Fruit fly (Drosophila melanogaster): Measurements from ENCODE around the gene Cpr65Ay.

Cpr65Ay gene

DNA sequence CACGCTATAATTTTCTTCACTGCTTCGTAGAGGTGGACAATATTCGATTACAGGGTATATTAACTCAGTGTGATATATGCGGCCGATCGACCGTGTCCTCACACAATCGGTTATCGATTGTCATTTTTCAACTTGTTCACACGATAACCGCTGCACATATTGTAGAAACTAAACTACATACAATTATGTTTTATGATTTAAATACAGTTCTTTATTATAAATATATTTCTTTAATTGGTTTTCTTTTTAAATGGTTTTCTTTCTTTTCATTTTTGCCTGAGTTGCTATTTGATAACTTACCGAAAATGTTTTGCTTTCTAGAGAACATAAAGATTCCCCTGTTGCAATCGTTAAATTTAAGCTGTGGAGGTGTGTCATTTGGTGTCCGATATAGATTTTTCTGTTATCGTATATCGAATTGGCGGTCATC is 15.4 kb upstream of the Cpr65Ay start, which contains the start of the genes fmt and CG7376 (continued):
- TF ChIP-seq ttk (GFP tag; IDR thresholded peaks at IDR 0.05), result no peak
- TF ChIP-seq CG2116 (GFP tag; optimal IDR thresholded peaks at IDR 0.05), result peak; percentile 93
- TF ChIP-seq Lhr (GFP tag; optimal IDR thresholded peaks at IDR 0.05), result peak; percentile 29
- TF ChIP-seq prd (optimal IDR thresholded peaks at IDR 0.05), result no peak
- TF ChIP-seq prd (GFP tag; IDR thresholded peaks at IDR 0.05), result peak; percentile 35; the same call in 1 of the 3 replicates
- peak; percentile 51 for TF ChIP-seq CG3847 (GFP tag; IDR thresholded peaks at IDR 0.05)
- peak; percentile 80 for TF ChIP-seq nmo (GFP tag; optimal IDR thresholded peaks at IDR 0.05)
- TF ChIP-seq Hmx (GFP tag; optimal IDR thresholded peaks at IDR 0.05), result no peak
- peak; percentile 33 for TF ChIP-seq dmrt11E (tag; optimal IDR thresholded peaks at IDR 0.05)
- TF ChIP-seq CG32772 (GFP tag; IDR thresholded peaks at IDR 0.05), result no peak
- peak; percentile 40; the same call in 1 of the 2 replicates for TF ChIP-seq hbn (GFP tag; IDR thresholded peaks at IDR 0.05; ENCODE audit: partially characterized antibody)
- TF ChIP-seq D (optimal IDR thresholded peaks at IDR 0.05), result no peak
- no peak for TF ChIP-seq D (GFP tag; optimal IDR thresholded peaks at IDR 0.05)
- TF ChIP-seq Hr3 (GFP tag; optimal IDR thresholded peaks at IDR 0.05), result peak; percentile 39
- no peak for TF ChIP-seq CG17568 (GFP tag; optimal IDR thresholded peaks at IDR 0.05)
- peak; percentile 4 for TF ChIP-seq CG9437 (GFP tag; optimal IDR thresholded peaks at IDR 0.05)
- TF ChIP-seq CG16813 (GFP tag; IDR thresholded peaks at IDR 0.05; ENCODE audit: partially characterized antibody), result peak; percentile 81
- TF ChIP-seq luna (GFP tag; optimal IDR thresholded peaks at IDR 0.05), result no peak
- TF ChIP-seq CG10979 (tag; optimal IDR thresholded peaks at IDR 0.05), result peak; percentile 30
- no peak for TF ChIP-seq CG4730 (GFP tag; IDR thresholded peaks at IDR 0.05)
- no peak for TF ChIP-seq CG11723 (GFP tag; optimal IDR thresholded peaks at IDR 0.05)
- TF ChIP-seq Kr (GFP tag; optimal IDR thresholded peaks at IDR 0.05), result no peak
- TF ChIP-seq Gsc (GFP tag; IDR thresholded peaks at IDR 0.05), result no peak
- TF ChIP-seq Oli (tag; optimal IDR thresholded peaks at IDR 0.05), result no peak
- peak; percentile 69; the same call in 2 of the 3 replicates for TF ChIP-seq CG34224 (GFP tag; IDR thresholded peaks at IDR 0.05; ENCODE audit: partially characterized antibody)
- TF ChIP-seq onecut (GFP tag; IDR thresholded peaks at IDR 0.05), result no peak
- peak; percentile 54; the same call in 1 of the 3 replicates for TF ChIP-seq zen2 (GFP tag; IDR thresholded peaks at IDR 0.05; ENCODE audit: partially characterized antibody)
- peak; percentile 27 for TF ChIP-seq CG10654 (GFP tag; optimal IDR thresholded peaks at IDR 0.05)
- TF ChIP-seq row (GFP tag; IDR thresholded peaks at IDR 0.05), result peak; percentile 89
- peak; percentile 65 for TF ChIP-seq E2f2 (GFP tag; IDR thresholded peaks at IDR 0.05)
- no peak for TF ChIP-seq NC2α (GFP tag; optimal IDR thresholded peaks at IDR 0.05)
- TF ChIP-seq cato (GFP tag; optimal IDR thresholded peaks at IDR 0.05; ENCODE audit: borderline replicate concordance), result no peak
- TF ChIP-seq CG10321 (GFP tag; IDR thresholded peaks at IDR 0.05), result no peak
- TF ChIP-seq ato (GFP tag; IDR thresholded peaks at IDR 0.05; ENCODE audit: partially characterized antibody), result peak; percentile 79
- no peak for TF ChIP-seq slou (GFP tag; optimal IDR thresholded peaks at IDR 0.05)
- TF ChIP-seq psq (GFP tag; optimal IDR thresholded peaks at IDR 0.05), result no peak
- no peak for TF ChIP-seq Deaf1 (tag; optimal IDR thresholded peaks at IDR 0.05)
- peak; percentile 59 for TF ChIP-seq zen (tag; optimal IDR thresholded peaks at IDR 0.05)
- no peak for TF ChIP-seq Ravus (GFP tag; IDR thresholded peaks at IDR 0.05)
- no peak for TF ChIP-seq lbe (GFP tag; optimal IDR thresholded peaks at IDR 0.05)
- peak; percentile 71 for TF ChIP-seq bbx (GFP tag; IDR thresholded peaks at IDR 0.05; ENCODE audit: partially characterized antibody)
- TF ChIP-seq CG13287 (GFP tag; IDR thresholded peaks at IDR 0.05; ENCODE audit: partially characterized antibody), result peak; percentile 70
- no peak for TF ChIP-seq CG32767 (GFP tag; IDR thresholded peaks at IDR 0.05)
- peak; percentile 66 for TF ChIP-seq inv (GFP tag; IDR thresholded peaks at IDR 0.05; ENCODE audit: partially characterized antibody)
- no peak for TF ChIP-seq sug (tag; optimal IDR thresholded peaks at IDR 0.05)
- TF ChIP-seq chn (GFP tag; optimal IDR thresholded peaks at IDR 0.05), result no peak
- TF ChIP-seq amos (GFP tag; IDR thresholded peaks at IDR 0.05; ENCODE audit: partially characterized antibody), result peak; percentile 63
- TF ChIP-seq Opbp (GFP tag; IDR thresholded peaks at IDR 0.05; ENCODE audit: partially characterized antibody), result peak; percentile 78; the same call in 2 of the 3 replicates
- TF ChIP-seq Hmr (GFP tag; optimal IDR thresholded peaks at IDR 0.05), result no peak
- TF ChIP-seq CG15696 (tag; optimal IDR thresholded peaks at IDR 0.05), result peak; percentile 34
